Worm (Caenorhabditis elegans) whole organism, mixed stage, embryonic: ENCODE data around the gene vab-23.

Experiments used
- ces-1 ChIP-seq: fragments of 150-350 bp; optimal IDR thresholded peaks from 2 replicates; lab custom pipeline; 2014; ENCODE audit warnings: missing biosample characterization, missing genetic modification reagents, missing genetic modification characterization
- elt-1 ChIP-seq: sonication (generic microtip); optimal IDR thresholded peaks from 2 replicates; lab custom pipeline; 2017; ENCODE audit warnings: missing genetic modification characterization, mild to moderate bottlenecking, missing compliant biosample characterization, antibody characterized with exemption, moderate library complexity, borderline replicate concordance; ENCODE audit not compliant: insufficient read depth
- nhr-237 ChIP-seq: fragments of 150-350 bp; optimal IDR thresholded peaks from 2 replicates; lab custom pipeline; 2014; ENCODE audit warnings: missing biosample characterization, missing genetic modification characterization
- pha-4 ChIP-seq: fragments of 150-350 bp; optimal IDR thresholded peaks from 2 replicates; lab custom pipeline; 2018; ENCODE audit warnings: missing biosample characterization, missing genetic modification reagents, missing genetic modification characterization
- unc-39 ChIP-seq: fragments of 150-350 bp; optimal IDR thresholded peaks from 2 replicates; lab custom pipeline; 2014; ENCODE audit warnings: missing biosample characterization, missing genetic modification characterization

ce11 chrII:11868893-11869292 is 32.1 kb downstream of the vab-23 start:
- TF ChIP-seq elt-1 (tag; lab: Kevin White, UChicago) (no peak), unc-39 (tag; lab: Kevin White, UChicago) (no peak), ces-1 (no peak), nhr-237 (tag; lab: Kevin White, UChicago) (no peak), pha-4 (tag; lab: Kevin White, UChicago) (no peak)
